Fruit fly (Drosophila melanogaster): Measurements from ENCODE around the gene CG4830.

CG4830 gene

dm6 chr3R:12221366-12221916, 11.3 kb upstream of the CG4830 start, which contains the start of gene CG4860 (continued):
- peak; percentile 90 for TF ChIP-seq Hsf (GFP tag; optimal IDR thresholded peaks at IDR 0.05)
- TF ChIP-seq chif (GFP tag; optimal IDR thresholded peaks at IDR 0.05), result peak; percentile 78 to 82
- TF ChIP-seq Abd-B (GFP tag; optimal IDR thresholded peaks at IDR 0.05), result peak; percentile 81
- TF ChIP-seq Nf-YA (GFP tag; IDR thresholded peaks at IDR 0.05), result peak; percentile 68
- peak; percentile 95 for TF ChIP-seq gem (tag; optimal IDR thresholded peaks at IDR 0.05)
- TF ChIP-seq CG11723 (GFP tag; optimal IDR thresholded peaks at IDR 0.05), result peak; percentile 57
- TF ChIP-seq CG10209 (GFP tag; optimal IDR thresholded peaks at IDR 0.05), result peak; percentile 85
- no peak for TF ChIP-seq fd102C (GFP tag; optimal IDR thresholded peaks at IDR 0.05)
- TF ChIP-seq gt (GFP tag; IDR thresholded peaks at IDR 0.05), result 0 out of 2 replicates have a peak, but pooled peaks have one; percentile 14
- TF ChIP-seq CG6683 (GFP tag; optimal IDR thresholded peaks at IDR 0.05), result no peak
- peak; percentile 96 for TF ChIP-seq sens (GFP tag)
- peak; percentile 92 for TF ChIP-seq CG9817 (tag; optimal IDR thresholded peaks at IDR 0.05)
- TF ChIP-seq scrt (GFP tag; optimal IDR thresholded peaks at IDR 0.05), result peak; percentile 71
- peak; percentile 69; the same call in 1 of the 2 replicates for TF ChIP-seq Awh (GFP tag; IDR thresholded peaks at IDR 0.05)
- TF ChIP-seq crc (GFP tag; optimal IDR thresholded peaks at IDR 0.05), result peak; percentile 75
- TF ChIP-seq CG3847 (GFP tag; IDR thresholded peaks at IDR 0.05), result peak; percentile 88
- TF ChIP-seq corto (GFP tag; optimal IDR thresholded peaks at IDR 0.05), result peak; percentile 71
- TF ChIP-seq CG5953 (GFP tag; IDR thresholded peaks at IDR 0.05), result peak; percentile 80
- peak; percentile 65 for TF ChIP-seq CG8281 (tag; optimal IDR thresholded peaks at IDR 0.05)
- TF ChIP-seq Lpt (GFP tag; optimal IDR thresholded peaks at IDR 0.05), result no peak
- peak; percentile 87 for TF ChIP-seq Ada2b (GFP tag; IDR thresholded peaks at IDR 0.05)
- TF ChIP-seq CG6175 (GFP tag; IDR thresholded peaks at IDR 0.05), result peak; percentile 83; the same call in 2 of the 3 replicates
- TF ChIP-seq vvl (GFP tag; IDR thresholded peaks at IDR 0.05), result peak; percentile 91
- TF ChIP-seq CG11456 (GFP tag; IDR thresholded peaks at IDR 0.05), result peak; percentile 86
- peak; percentile 74 for TF ChIP-seq CG1233 (GFP tag; optimal IDR thresholded peaks at IDR 0.05)
- TF ChIP-seq CG11560 (tag; IDR thresholded peaks at IDR 0.05), result peak; percentile 66; the same call in 2 of the 3 replicates
- peak; percentile 93 for TF ChIP-seq CG15269 (tag; optimal IDR thresholded peaks at IDR 0.05)
- peak; percentile 55 for TF ChIP-seq NC2β (GFP tag; optimal IDR thresholded peaks at IDR 0.05)
- peak; percentile 54; the same call in 1 of the 3 replicates for TF ChIP-seq jigr1 (GFP tag; IDR thresholded peaks at IDR 0.05)
- TF ChIP-seq zen (tag; optimal IDR thresholded peaks at IDR 0.05), result peak; percentile 26
- peak; percentile 89 for TF ChIP-seq CG3281 (GFP tag; optimal IDR thresholded peaks at IDR 0.05)
- TF ChIP-seq fd3F (GFP tag; optimal IDR thresholded peaks at IDR 0.05), result peak; percentile 85
- peak; percentile 86 for TF ChIP-seq maf-S (GFP tag; optimal IDR thresholded peaks at IDR 0.05)
- peak; percentile 85 for TF ChIP-seq vfl (GFP tag; optimal IDR thresholded peaks at IDR 0.05)
- peak; percentile 84 for TF ChIP-seq CG12299 (tag; optimal IDR thresholded peaks at IDR 0.05)
- peak; percentile 64 for TF ChIP-seq CG4854 (GFP tag; optimal IDR thresholded peaks at IDR 0.05)
- TF ChIP-seq tin (GFP tag; optimal IDR thresholded peaks at IDR 0.05), result peak; percentile 81
- no peak for TF ChIP-seq MTF-1 (GFP tag; optimal IDR thresholded peaks at IDR 0.05; ENCODE audit: borderline replicate concordance)
- peak; percentile 82 for TF ChIP-seq ATbp (GFP tag; optimal IDR thresholded peaks at IDR 0.05)
- no peak for TF ChIP-seq Sin3A (optimal IDR thresholded peaks at IDR 0.05)
- TF ChIP-seq ro (GFP tag; IDR thresholded peaks at IDR 0.05), result peak; percentile 67; the same call in 1 of the 2 replicates
- TF ChIP-seq NFAT (GFP tag; IDR thresholded peaks at IDR 0.05), result peak; percentile 92
- TF ChIP-seq bbx (GFP tag; IDR thresholded peaks at IDR 0.05; ENCODE audit: partially characterized antibody), result 0 out of 2 replicates have a peak, but pooled peaks have one; percentile 20
- no peak for TF ChIP-seq zf30C (GFP tag; optimal IDR thresholded peaks at IDR 0.05)
- peak; percentile 1 for TF ChIP-seq sima (GFP tag; optimal IDR thresholded peaks at IDR 0.05)
- peak; percentile 89 for TF ChIP-seq al (GFP tag; IDR thresholded peaks at IDR 0.05)
- no peak for TF ChIP-seq ato (GFP tag; IDR thresholded peaks at IDR 0.05; ENCODE audit: partially characterized antibody)
- TF ChIP-seq tx (GFP tag; optimal IDR thresholded peaks at IDR 0.05), result peak; percentile 85
- peak; percentile 80 for TF ChIP-seq B-H2 (GFP tag; optimal IDR thresholded peaks at IDR 0.05)
- TF ChIP-seq z (GFP tag; IDR thresholded peaks at IDR 0.05), result no peak
- TF ChIP-seq cad (GFP tag; optimal IDR thresholded peaks at IDR 0.05), result no peak

Measured in whole organism, embryonic.